Worm (Caenorhabditis elegans) whole organism, early embryonic: ENCODE data around the gene srab-12.

ENCODE experiments used
- aly-1 ChIP-seq: sonication (generic microtip); optimal IDR thresholded peaks from 2 replicates; lab custom pipeline; 2016; ENCODE audit warnings: missing genetic modification characterization, missing compliant biosample characterization
- hnd-1 ChIP-seq: sonication (generic microtip); optimal IDR thresholded peaks from 2 replicates; lab custom pipeline; 2016; ENCODE audit warnings: missing genetic modification characterization, missing compliant biosample characterization

- TF ChIP-seq hnd-1 (no peak), aly-1 (tag; lab: Kevin White, UChicago) (no peak)
Observed at ce11 chrV:17819704-17820103, 36.3 kb upstream of the srab-12 start.
